Worm (Caenorhabditis elegans): ENCODE measurements around the gene dat-1.

The dat-1 gene

ce11 chrIII:9206185-9206584 lies 36.6 kb upstream of the dat-1 start, which contains the start of gene ZC84.1:
TSS of gene ZC84.1 (minus strand) at chrIII:9206285.
- TF ChIP-seq zag-1 (tag; optimal IDR thresholded peaks at IDR 0.05) (no peak), nhr-77 (tag; optimal IDR thresholded peaks at IDR 0.05) (no peak), elt-1 (tag; optimal IDR thresholded peaks at IDR 0.05) (no peak), sma-9 (GFP tag; optimal IDR thresholded peaks at IDR 0.05) (no peak), sma-9 (tag; optimal IDR thresholded peaks at IDR 0.05) (no peak)

DNA sequence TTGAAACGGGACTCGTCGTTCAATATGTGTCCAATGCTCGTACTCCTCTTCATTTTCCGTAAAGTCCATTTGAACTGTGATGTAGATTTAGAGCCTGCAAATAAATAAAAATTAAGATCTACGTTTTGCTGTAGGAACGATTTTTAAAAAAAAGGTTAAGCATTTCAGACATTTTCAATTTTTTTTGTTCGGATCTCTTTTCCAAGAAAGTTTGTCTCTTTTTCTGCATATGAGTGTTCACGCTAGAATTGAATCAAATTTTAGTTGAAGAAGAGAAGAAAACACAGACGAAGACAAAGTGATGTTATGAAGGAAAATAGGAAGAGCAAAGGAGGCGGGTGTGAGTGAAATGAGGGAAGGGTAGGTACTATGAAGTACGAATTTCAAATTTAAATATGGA lies 27.4 kb upstream of the dat-1 start, which contains the start of gene npr-29:
npr-29 (minus strand) TSS at position 101 of the 400 bp plus-strand sequence.
- no peak for TF ChIP-seq nhr-25 (tag; optimal IDR thresholded peaks at IDR 0.05)

ce11 chrIII:9224986-9225385 lies 17.8 kb upstream of the dat-1 start:
- TF ChIP-seq ceh-16 (tag; optimal IDR thresholded peaks at IDR 0.05) = no peak
- no peak for TF ChIP-seq mbf-1 (tag; optimal IDR thresholded peaks at IDR 0.05)
- no peak for TF ChIP-seq lin-39 (tag; optimal IDR thresholded peaks at IDR 0.05)
- TF ChIP-seq nhr-77 (tag; optimal IDR thresholded peaks at IDR 0.05) = no peak
- TF ChIP-seq sma-9 (GFP tag; optimal IDR thresholded peaks at IDR 0.05) = no peak
- no peak for TF ChIP-seq sma-9 (tag; optimal IDR thresholded peaks at IDR 0.05)
- TF ChIP-seq C34F6.9 (tag; optimal IDR thresholded peaks at IDR 0.05) = no peak
- TF ChIP-seq nhr-6 (tag; optimal IDR thresholded peaks at IDR 0.05) = no peak
- no peak for TF ChIP-seq crh-2 (tag; optimal IDR thresholded peaks at IDR 0.05)
- no peak for TF ChIP-seq nhr-237 (tag; optimal IDR thresholded peaks at IDR 0.05)

- no peak for TF ChIP-seq R02D3.7 (tag; optimal IDR thresholded peaks at IDR 0.05)
- no peak for TF ChIP-seq nhr-237 (tag; optimal IDR thresholded peaks at IDR 0.05)
- no peak for TF ChIP-seq elt-1 (tag; optimal IDR thresholded peaks at IDR 0.05)
- no peak for TF ChIP-seq nhr-21 (tag; optimal IDR thresholded peaks at IDR 0.05)
- no peak for TF ChIP-seq ztf-4 (tag; optimal IDR thresholded peaks at IDR 0.05)
- TF ChIP-seq crh-2 (tag; optimal IDR thresholded peaks at IDR 0.05) = no peak
- TF ChIP-seq lsy-2 (tag; optimal IDR thresholded peaks at IDR 0.05) = peak in 1 of 2 experiments; percentile 71
- no peak for TF ChIP-seq ama-1 (optimal IDR thresholded peaks at IDR 0.05)
- peak; percentile 75 for TF ChIP-seq gmeb-1 (tag; optimal IDR thresholded peaks at IDR 0.05)
- no peak for TF ChIP-seq mbf-1 (tag; optimal IDR thresholded peaks at IDR 0.05)
- TF ChIP-seq zag-1 (tag; optimal IDR thresholded peaks at IDR 0.05) = no peak
- TF ChIP-seq ceh-16 (tag; optimal IDR thresholded peaks at IDR 0.05) = no peak
- no peak for TF ChIP-seq unc-62 (GFP tag; optimal IDR thresholded peaks at IDR 0.05)
- no peak for TF ChIP-seq sma-3 (GFP tag; optimal IDR thresholded peaks at IDR 0.05)
- TF ChIP-seq nhr-77 (tag; optimal IDR thresholded peaks at IDR 0.05) = no peak
- TF ChIP-seq sem-4 (tag; optimal IDR thresholded peaks at IDR 0.05) = no peak
- TF ChIP-seq skn-1 (tag; optimal IDR thresholded peaks at IDR 0.05) = no peak
- peak; percentile 82 for TF ChIP-seq unc-55 (GFP tag; optimal IDR thresholded peaks at IDR 0.05)
- no peak for TF ChIP-seq fos-1 (tag; optimal IDR thresholded peaks at IDR 0.05)
- no peak for TF ChIP-seq ceh-82 (tag; optimal IDR thresholded peaks at IDR 0.05)
- no peak for TF ChIP-seq F13H6.1 (tag; optimal IDR thresholded peaks at IDR 0.05)
- no peak for TF ChIP-seq nhr-6 (tag; optimal IDR thresholded peaks at IDR 0.05)
- TF ChIP-seq nhr-129 (tag; optimal IDR thresholded peaks at IDR 0.05) = peak; percentile 65
- TF ChIP-seq ZK546.5 (tag; optimal IDR thresholded peaks at IDR 0.05) = no peak
- no peak for TF ChIP-seq alr-1 (tag; optimal IDR thresholded peaks at IDR 0.05)
- no peak for TF ChIP-seq nhr-12 (tag; optimal IDR thresholded peaks at IDR 0.05)
- no peak for TF ChIP-seq mab-5 (tag; optimal IDR thresholded peaks at IDR 0.05)
- TF ChIP-seq nhr-23 (tag; optimal IDR thresholded peaks at IDR 0.05) = no peak
- no peak for TF ChIP-seq nhr-11 (tag; optimal IDR thresholded peaks at IDR 0.05)
- TF ChIP-seq C34F6.9 (tag; optimal IDR thresholded peaks at IDR 0.05) = peak; percentile 61
- no peak for TF ChIP-seq blmp-1 (tag; optimal IDR thresholded peaks at IDR 0.05; ENCODE audit: insufficient read depth)
- no peak for TF ChIP-seq aly-2 (tag; optimal IDR thresholded peaks at IDR 0.05)
- no peak for TF ChIP-seq elt-3 (tag; optimal IDR thresholded peaks at IDR 0.05)
- no peak for TF ChIP-seq ztf-1 (GFP tag; conservative IDR thresholded peaks at IDR 0.05)
- no peak for TF ChIP-seq unc-39 (tag; optimal IDR thresholded peaks at IDR 0.05)
- no peak for TF ChIP-seq snpc-4 (tag; optimal IDR thresholded peaks at IDR 0.05)
- TF ChIP-seq lin-11 (tag; optimal IDR thresholded peaks at IDR 0.05) = no peak
- no peak for TF ChIP-seq dmd-4 (tag; optimal IDR thresholded peaks at IDR 0.05)
- no peak for TF ChIP-seq egl-27 (tag; optimal IDR thresholded peaks at IDR 0.05)
- no peak for TF ChIP-seq Y55F3AM.14 (GFP tag; optimal IDR thresholded peaks at IDR 0.05)
- no peak for TF ChIP-seq mdl-1 (tag; optimal IDR thresholded peaks at IDR 0.05)
- TF ChIP-seq lin-13 (GFP tag; optimal IDR thresholded peaks at IDR 0.05) = peak; percentile 48
- TF ChIP-seq sma-9 (GFP tag; optimal IDR thresholded peaks at IDR 0.05) = peak; percentile 3
- no peak for TF ChIP-seq sma-9 (tag; optimal IDR thresholded peaks at IDR 0.05)
- no peak for TF ChIP-seq nhr-25 (tag; optimal IDR thresholded peaks at IDR 0.05)
- TF ChIP-seq peb-1 (tag; optimal IDR thresholded peaks at IDR 0.05) = no peak
- no peak for TF ChIP-seq lin-39 (tag; optimal IDR thresholded peaks at IDR 0.05)
Measured at ce11 chrIII:9228190-9228589, 14.6 kb upstream of the dat-1 start.

All from whole organism, L2 larva.